Fruit fly (Drosophila melanogaster) whole organism, prepupa: ENCODE data around the gene Hn.

Experiments used
- Blimp-1 ChIP-seq: fragments of 200-800 bp; sonication (Bioruptor generic); optimal IDR thresholded peaks from 3 replicates; lab custom pipeline; 2017; ENCODE audit warnings: missing biosample characterization, missing genetic modification characterization, mild to moderate bottlenecking, moderate library complexity, missing genetic modification reagents
- CG11294 ChIP-seq: fragments of 200-800 bp; sonication (Bioruptor generic); IDR thresholded peaks from 2 replicates; pipeline ENCODE4 v1.3.6; 2022; ENCODE audit warnings: missing biosample characterization, missing genetic modification characterization
- CG11762 ChIP-seq: fragments of 200-800 bp; sonication (Bioruptor generic); optimal IDR thresholded peaks from 3 replicates; lab custom pipeline; 2016; ENCODE audit warnings: missing biosample characterization, missing genetic modification characterization; ENCODE audit not compliant: insufficient read depth
- CG15336 ChIP-seq: fragments of 200-800 bp; sonication (Bioruptor generic); IDR thresholded peaks from 2 replicates; pipeline ENCODE4 v1.3.6; 2022; ENCODE audit warnings: missing biosample characterization, missing genetic modification characterization
- CG1621 ChIP-seq: fragments of 200-800 bp; sonication (Bioruptor generic); optimal IDR thresholded peaks from 3 replicates; lab custom pipeline; 2018; ENCODE audit warnings: missing biosample characterization, mild to moderate bottlenecking, missing genetic modification characterization
- CG16779 ChIP-seq: fragments of 200-800 bp; sonication (Bioruptor generic); optimal IDR thresholded peaks from 3 replicates; lab custom pipeline; 2017; ENCODE audit warnings: missing biosample characterization, mild to moderate bottlenecking, missing genetic modification characterization
- CG3032 ChIP-seq: fragments of 200-800 bp; optimal IDR thresholded peaks from 2 replicates; lab custom pipeline; 2019; ENCODE audit warnings: missing biosample characterization, mild to moderate bottlenecking, missing genetic modification characterization, moderate library complexity
- CG31627 ChIP-seq: fragments of 200-800 bp; sonication (Bioruptor generic); optimal IDR thresholded peaks from 3 replicates; lab custom pipeline; 2016; ENCODE audit warnings: missing biosample characterization, missing genetic modification characterization
- CG32006 ChIP-seq: fragments of 200-800 bp; sonication (Bioruptor generic); optimal IDR thresholded peaks from 3 replicates; lab custom pipeline; 2017; ENCODE audit warnings: missing biosample characterization, mild to moderate bottlenecking, missing genetic modification characterization
- CG34406 ChIP-seq: fragments of 200-800 bp; sonication (Bioruptor generic); optimal IDR thresholded peaks from 3 replicates; lab custom pipeline; 2016; ENCODE audit warnings: missing biosample characterization, missing genetic modification characterization
- CG3919 ChIP-seq: fragments of 200-800 bp; sonication (Bioruptor generic); optimal IDR thresholded peaks from 3 replicates; lab custom pipeline; 2016; ENCODE audit warnings: missing biosample characterization, missing genetic modification characterization
- CG6163 ChIP-seq: fragments of 200-800 bp; sonication (Bioruptor generic); IDR thresholded peaks from 3 replicates; pipeline ENCODE4 v1.3.6; 2022; ENCODE audit warnings: missing biosample characterization, missing genetic modification characterization
- CG6276 ChIP-seq: fragments of 200-800 bp; sonication (Bioruptor generic); optimal IDR thresholded peaks from 2 replicates; lab custom pipeline; 2017; ENCODE audit warnings: missing biosample characterization, mild to moderate bottlenecking, missing genetic modification characterization
- CG6854 ChIP-seq: fragments of 200-800 bp; sonication (Bioruptor generic); optimal IDR thresholded peaks from 2 replicates; lab custom pipeline; 2017; ENCODE audit warnings: missing biosample characterization, mild to moderate bottlenecking, missing genetic modification characterization
- CG7368 ChIP-seq: fragments of 200-800 bp; sonication (Bioruptor generic); optimal IDR thresholded peaks from 3 replicates; lab custom pipeline; 2016; ENCODE audit warnings: missing biosample characterization, missing genetic modification characterization
- CG8119 ChIP-seq: fragments of 200-800 bp; sonication (Bioruptor generic); IDR thresholded peaks from 3 replicates; pipeline ENCODE4 v1.3.6; 2022; ENCODE audit warnings: missing biosample characterization, missing genetic modification characterization
- CG8319 ChIP-seq: fragments of 200-800 bp; sonication (Bioruptor generic); optimal IDR thresholded peaks from 3 replicates; lab custom pipeline; 2016; ENCODE audit warnings: missing biosample characterization, missing genetic modification characterization
- CG8632 ChIP-seq: fragments of 200-800 bp; sonication (Bioruptor generic); optimal IDR thresholded peaks from 3 replicates; lab custom pipeline; 2016; ENCODE audit warnings: missing biosample characterization, missing genetic modification characterization
- CG9139 ChIP-seq: fragments of 200-800 bp; sonication (Bioruptor generic); optimal IDR thresholded peaks from 3 replicates; lab custom pipeline; 2017; ENCODE audit warnings: missing biosample characterization, mild to moderate bottlenecking, missing genetic modification characterization
- Eip75B ChIP-seq: fragments of 200-800 bp; sonication (Bioruptor generic); optimal IDR thresholded peaks from 3 replicates; lab custom pipeline; 2016; ENCODE audit warnings: missing biosample characterization, missing genetic modification characterization
- Eip78C ChIP-seq: fragments of 200-800 bp; sonication (Bioruptor generic); peaks from one replicate; lab custom pipeline; 2016; ENCODE audit warnings: missing biosample characterization, missing genetic modification characterization
- Ets21C ChIP-seq: fragments of 200-800 bp; sonication (Bioruptor generic); optimal IDR thresholded peaks from 3 replicates; lab custom pipeline; 2016; ENCODE audit warnings: missing biosample characterization, missing genetic modification characterization
- Ets96B ChIP-seq: fragments of 200-800 bp; optimal IDR thresholded peaks from 2 replicates; lab custom pipeline; 2019; ENCODE audit warnings: missing biosample characterization, mild to moderate bottlenecking, missing genetic modification characterization, moderate library complexity
- Gug ChIP-seq: fragments of 200-800 bp; sonication (Bioruptor generic); IDR thresholded peaks from 2 replicates; pipeline ENCODE4 v1.3.6; 2022; ENCODE audit warnings: missing biosample characterization, missing genetic modification characterization
- Hr38 ChIP-seq: sonication (Bioruptor generic); optimal IDR thresholded peaks from 2 replicates; lab custom pipeline; 2016; ENCODE audit warnings: missing biosample characterization, missing genetic modification characterization
- Hr4 ChIP-seq: fragments of 200-800 bp; sonication (Bioruptor generic); optimal IDR thresholded peaks from 3 replicates; lab custom pipeline; 2016; ENCODE audit warnings: missing biosample characterization, missing genetic modification characterization
- Met ChIP-seq: fragments of 200-800 bp; sonication (Bioruptor generic); optimal IDR thresholded peaks from 3 replicates; lab custom pipeline; 2016; ENCODE audit warnings: missing biosample characterization, missing genetic modification characterization
- OdsH ChIP-seq: fragments of 200-800 bp; sonication (Bioruptor generic); optimal IDR thresholded peaks from 3 replicates; lab custom pipeline; 2016; ENCODE audit warnings: missing biosample characterization, missing genetic modification characterization
- Smox ChIP-seq: fragments of 200-800 bp; sonication (Bioruptor generic); optimal IDR thresholded peaks from 3 replicates; lab custom pipeline; 2016; ENCODE audit warnings: missing biosample characterization, missing genetic modification characterization
- Sox102F ChIP-seq: fragments of 200-800 bp; sonication (Bioruptor generic); optimal IDR thresholded peaks from 2 replicates; lab custom pipeline; 2016; ENCODE audit warnings: missing biosample characterization, mild to moderate bottlenecking, missing genetic modification characterization
- Sox14 ChIP-seq: fragments of 200-800 bp; sonication (Bioruptor generic); optimal IDR thresholded peaks from 3 replicates; lab custom pipeline; 2016; ENCODE audit warnings: missing biosample characterization, missing genetic modification characterization
- Sox15 ChIP-seq: fragments of 200-800 bp; sonication (Bioruptor generic); optimal IDR thresholded peaks from 3 replicates; lab custom pipeline; 2016; ENCODE audit warnings: missing biosample characterization, missing genetic modification characterization
- achi ChIP-seq: fragments of 200-800 bp; sonication (Bioruptor generic); optimal IDR thresholded peaks from 3 replicates; lab custom pipeline; 2016; ENCODE audit warnings: missing biosample characterization, missing genetic modification characterization
- acj6 ChIP-seq: fragments of 200-800 bp; sonication (Bioruptor generic); optimal IDR thresholded peaks from 3 replicates; lab custom pipeline; 2016; ENCODE audit warnings: missing biosample characterization, missing genetic modification characterization
- cyc ChIP-seq: fragments of 200-800 bp; sonication (Bioruptor generic); optimal IDR thresholded peaks from 3 replicates; lab custom pipeline; 2016; ENCODE audit warnings: missing biosample characterization, missing genetic modification characterization
- dac ChIP-seq: fragments of 200-800 bp; sonication (Bioruptor generic); optimal IDR thresholded peaks from 2 replicates; lab custom pipeline; 2017; ENCODE audit warnings: missing biosample characterization, mild to moderate bottlenecking, missing genetic modification characterization
- dsx ChIP-seq: fragments of 200-800 bp; optimal IDR thresholded peaks from 3 replicates; lab custom pipeline; 2019; ENCODE audit warnings: missing biosample characterization, mild to moderate bottlenecking, missing genetic modification characterization, moderate library complexity; ENCODE audit not compliant: poor library complexity, severe bottlenecking
- esn ChIP-seq: fragments of 200-800 bp; sonication (Bioruptor generic); optimal IDR thresholded peaks from 2 replicates; lab custom pipeline; 2016; ENCODE audit warnings: missing biosample characterization, mild to moderate bottlenecking, missing genetic modification characterization, moderate library complexity
- fd85E ChIP-seq: fragments of 200-800 bp; sonication (Bioruptor generic); optimal IDR thresholded peaks from 3 replicates; lab custom pipeline; 2016; ENCODE audit warnings: missing biosample characterization, missing genetic modification characterization
- lz ChIP-seq: fragments of 200-800 bp; sonication (Bioruptor generic); optimal IDR thresholded peaks from 3 replicates; lab custom pipeline; 2016; ENCODE audit warnings: missing biosample characterization, missing genetic modification characterization
- net ChIP-seq: fragments of 200-800 bp; sonication (Bioruptor generic); optimal IDR thresholded peaks from 3 replicates; lab custom pipeline; 2016; ENCODE audit warnings: missing biosample characterization, missing genetic modification characterization
- salr ChIP-seq, 2 experiments: fragments of 200-800 bp; sonication (Bioruptor generic); optimal IDR thresholded peaks; 3 replicates each; lab custom pipeline; 2016 to 2018; ENCODE audit warnings: missing biosample characterization in 2 of 2, missing genetic modification characterization in 2 of 2, mild to moderate bottlenecking in 1 of 2
- spab ChIP-seq: fragments of 200-800 bp; sonication (Bioruptor generic); optimal IDR thresholded peaks from 2 replicates; lab custom pipeline; 2017; ENCODE audit warnings: missing biosample characterization, mild to moderate bottlenecking, missing genetic modification characterization, missing genetic modification reagents
- svp ChIP-seq: fragments of 200-800 bp; sonication (Bioruptor generic); peaks from one replicate; lab custom pipeline; 2016; ENCODE audit warnings: missing biosample characterization, missing genetic modification characterization
- topi ChIP-seq: fragments of 200-800 bp; sonication (Bioruptor generic); optimal IDR thresholded peaks from 3 replicates; lab custom pipeline; 2016; ENCODE audit warnings: missing biosample characterization, missing genetic modification characterization
- vri ChIP-seq: fragments of 200-800 bp; sonication (Bioruptor generic); optimal IDR thresholded peaks from 3 replicates; lab custom pipeline; 2016; ENCODE audit warnings: missing biosample characterization, mild to moderate bottlenecking, missing genetic modification characterization

Gene Hn

DNA sequence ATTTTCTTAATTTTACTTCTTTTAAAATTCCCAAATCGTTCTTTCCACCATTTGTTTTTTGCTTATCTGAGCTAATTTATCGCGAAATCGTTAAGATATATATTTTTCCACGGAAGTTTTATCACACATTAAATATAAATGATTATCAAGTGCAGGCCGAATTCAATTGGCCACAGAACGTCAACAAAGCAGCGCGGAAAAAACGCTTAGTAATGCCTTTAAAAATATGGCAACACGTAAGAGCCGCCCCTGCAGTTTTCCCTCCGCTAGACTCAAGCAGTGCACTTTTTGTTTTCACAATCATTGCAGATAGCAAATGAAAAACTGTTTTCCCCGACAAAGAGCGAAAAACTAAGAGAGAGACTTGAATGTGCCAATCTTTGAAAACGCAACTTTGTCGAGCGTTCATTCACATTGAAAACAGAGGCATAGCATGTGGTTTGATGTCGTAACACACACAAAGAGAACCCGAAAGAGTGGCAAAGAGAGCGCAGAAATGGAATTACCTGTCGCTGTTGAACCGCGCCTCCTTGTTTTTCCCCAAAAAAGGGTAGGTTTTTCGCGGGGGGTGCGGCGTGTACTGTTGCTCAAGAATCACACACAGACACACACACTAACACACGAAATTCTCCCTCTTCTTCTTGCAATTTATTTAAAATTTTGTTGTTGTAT lies 48.4 kb downstream of the Hn start:
- TF ChIP-seq CG6163 (peak; percentile 18; the same call in 1 of the 3 replicates), Hr38 (GFP tag; lab: Kevin White, UChicago) (no peak), dsx (GFP tag; lab: Kevin White, UChicago) (peak; percentile 81), net (peak; percentile 13), CG3919 (GFP tag; lab: Kevin White, UChicago) (no peak), CG6854 (GFP tag; lab: Kevin White, UChicago) (no peak), Sox14 (no peak), CG15336 (GFP tag; lab: Robert Waterston, UW) (peak; percentile 18; the same call in 1 of the 2 replicates), CG8119 (GFP tag; lab: Robert Waterston, UW) (0 out of 3 replicates have a peak, but pooled peaks have one; percentile 11), vri (GFP tag; lab: Kevin White, UChicago) (peak; percentile 81)

DNA sequence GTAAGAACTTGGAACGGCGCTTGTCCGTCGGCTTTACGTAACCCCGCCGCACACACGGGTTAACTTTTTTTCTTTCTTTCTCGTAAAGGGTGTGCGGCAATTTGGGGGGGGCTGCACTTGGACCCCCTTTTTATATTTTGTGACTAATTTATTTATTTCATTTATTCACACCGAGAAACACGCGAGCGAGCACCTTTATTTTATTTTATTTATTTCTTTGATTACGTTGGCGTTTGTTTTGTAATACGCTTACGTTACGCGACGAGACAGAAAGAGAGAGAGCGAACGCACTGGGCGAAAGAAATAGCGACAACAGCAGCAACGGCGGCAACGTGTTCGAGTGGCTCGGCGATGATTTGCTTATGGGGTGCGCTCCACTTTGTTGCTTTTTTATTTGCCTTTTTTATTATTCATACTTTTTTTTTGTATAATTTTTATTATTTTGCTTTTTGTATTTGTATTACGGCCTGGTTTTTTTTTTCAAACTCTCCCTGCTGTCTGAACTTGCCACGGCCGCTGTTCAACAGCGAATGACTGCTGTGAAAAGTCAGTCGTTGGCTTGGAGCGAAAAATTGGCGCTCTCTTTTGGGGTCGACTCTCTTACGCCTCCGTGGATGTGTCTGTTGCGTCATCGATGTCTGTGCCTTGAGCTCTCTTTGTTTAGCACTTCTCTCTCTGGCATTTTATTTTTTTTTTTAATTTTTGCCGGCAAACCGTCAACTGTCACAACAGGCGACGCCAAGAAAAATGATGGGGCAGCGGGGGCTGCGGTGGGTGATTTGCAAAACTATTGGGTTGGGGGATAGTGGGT lies 49.2 kb downstream of the Hn start, which contains the start of gene CG32369:
Gene CG32369, minus strand, starts transcription at position 537 of the 811 bp plus-strand sequence.
- TF ChIP-seq esn (GFP tag; lab: Kevin White, UChicago) (peak; percentile 75), salr (GFP tag; optimal IDR thresholded peaks at IDR 0.05; lab: Kevin White, UChicago) (peak in 1 of 2 experiments; percentile 81), CG31627 (GFP tag; lab: Kevin White, UChicago) (peak; percentile 45), Eip78C (GFP tag; lab: Kevin White, UChicago) (peak; percentile 87), CG16779 (tag; lab: Kevin White, UChicago) (peak; percentile 87), CG9139 (peak; percentile 85), OdsH (GFP tag; lab: Kevin White, UChicago) (peak; percentile 72), Sox15 (no peak), Blimp-1 (GFP tag; lab: Kevin White, UChicago) (no peak), cyc (GFP tag; lab: Kevin White, UChicago) (peak; percentile 38), CG8632 (GFP tag; lab: Kevin White, UChicago) (peak; percentile 69), CG3032 (tag; lab: Kevin White, UChicago) (peak; percentile 63), Hr4 (GFP tag; lab: Kevin White, UChicago) (peak; percentile 69), vri (GFP tag; lab: Kevin White, UChicago) (peak; percentile 99), Sox14 (peak; percentile 82), spab (GFP tag; lab: Kevin White, UChicago) (peak; percentile 78), dac (peak; percentile 64), Ets21C (GFP tag; lab: Kevin White, UChicago) (peak; percentile 12), svp (GFP tag; lab: Kevin White, UChicago) (no peak), CG15336 (GFP tag; lab: Robert Waterston, UW) (peak; percentile 87), Ets96B (peak; percentile 60), CG11294 (GFP tag; lab: Robert Waterston, UW) (no peak), Sox102F (GFP tag; lab: Kevin White, UChicago) (peak; percentile 80), Smox (GFP tag; lab: Kevin White, UChicago) (peak; percentile 71), CG7368 (peak; percentile 73), dsx (GFP tag; lab: Kevin White, UChicago) (peak; percentile 71), CG11762 (GFP tag; lab: Kevin White, UChicago) (peak; percentile 74), CG8119 (GFP tag; lab: Robert Waterston, UW) (peak; percentile 94), CG34406 (GFP tag; lab: Kevin White, UChicago) (peak; percentile 78), CG1621 (tag; lab: Kevin White, UChicago) (peak; percentile 83), Eip75B (peak; percentile 83), CG8319 (GFP tag; lab: Kevin White, UChicago) (peak; percentile 63), CG3919 (GFP tag; lab: Kevin White, UChicago) (peak; percentile 79), topi (GFP tag; lab: Kevin White, UChicago) (peak; percentile 60), Met (GFP tag; lab: Kevin White, UChicago) (peak; percentile 73), lz (GFP tag; lab: Kevin White, UChicago) (peak; percentile 62), fd85E (peak; percentile 63), acj6 (GFP tag; lab: Kevin White, UChicago) (peak; percentile 52), achi (peak; percentile 81), CG32006 (peak; percentile 86), Gug (GFP tag; lab: Robert Waterston, UW) (peak; percentile 75; the same call in 1 of the 2 replicates), CG6163 (peak; percentile 95), CG6276 (peak; percentile 92)
